Worm (Caenorhabditis elegans) whole organism, L2 larva: ENCODE measurements around the gene hrpf-2.

ENCODE experiments used
- R02D3.7 ChIP-seq: fragments of 150-350 bp; optimal IDR thresholded peaks from 2 replicates; lab custom pipeline; 2014; ENCODE audit warnings: missing biosample characterization, missing genetic modification characterization
- alr-1 ChIP-seq: fragments of 150-350 bp; optimal IDR thresholded peaks from 2 replicates; lab custom pipeline; 2014; ENCODE audit warnings: missing biosample characterization, missing genetic modification characterization
- ama-1 ChIP-seq: fragments of 150-350 bp; optimal IDR thresholded peaks from 2 replicates; lab custom pipeline; 2018; ENCODE audit warnings: inconsistent platforms
- blmp-1 ChIP-seq: sonication (generic microtip); optimal IDR thresholded peaks from 2 replicates; lab custom pipeline; 2017; ENCODE audit warnings: missing genetic modification characterization, mild to moderate bottlenecking, missing compliant biosample characterization, antibody characterized with exemption, moderate library complexity; ENCODE audit not compliant: insufficient read depth
- ceh-82 ChIP-seq: fragments of 150-350 bp; optimal IDR thresholded peaks from 2 replicates; lab custom pipeline; 2014; ENCODE audit warnings: missing biosample characterization, missing genetic modification characterization
- lsy-2 ChIP-seq, 2 experiments: fragments of 150-350 bp in 1 of 2; sonication (generic microtip) in 1 of 2; optimal IDR thresholded peaks; 2 replicates each; lab custom pipeline; 2014 to 2017; ENCODE audit warnings: missing biosample characterization in 2 of 2, missing genetic modification characterization in 2 of 2
- mdl-1 ChIP-seq, 2 experiments: fragments of 150-350 bp in 1 of 2; sonication (generic microtip) in 1 of 2; optimal IDR thresholded peaks; 2 replicates each; lab custom pipeline; 2017; ENCODE audit warnings: missing biosample characterization in 2 of 2, missing genetic modification characterization in 2 of 2
- nhr-237 ChIP-seq: fragments of 150-350 bp; optimal IDR thresholded peaks from 2 replicates; lab custom pipeline; 2014; ENCODE audit warnings: missing biosample characterization, missing genetic modification characterization
- ztf-4 ChIP-seq: fragments of 150-350 bp; optimal IDR thresholded peaks from 2 replicates; lab custom pipeline; 2014; ENCODE audit warnings: missing biosample characterization, missing genetic modification characterization

- TF ChIP-seq mdl-1 (tag; optimal IDR thresholded peaks at IDR 0.05; lab: Kevin White, UChicago) (no peak), nhr-237 (tag; lab: Kevin White, UChicago) (no peak), blmp-1 (tag; lab: Kevin White, UChicago) (no peak), ztf-4 (tag; lab: Kevin White, UChicago) (no peak), alr-1 (tag; lab: Kevin White, UChicago) (no peak), ama-1 (no peak), R02D3.7 (no peak), lsy-2 (tag; optimal IDR thresholded peaks at IDR 0.05; lab: Kevin White, UChicago) (no peak), ceh-82 (tag; lab: Kevin White, UChicago) (no peak)
Observed at ce11 chrIV:6421183-6421635, 44.9 kb upstream of the hrpf-2 start, which contains the start of gene puf-11.
